Fruit fly (Drosophila melanogaster): ENCODE data around the gene CG6664.

Gene CG6664

DNA sequence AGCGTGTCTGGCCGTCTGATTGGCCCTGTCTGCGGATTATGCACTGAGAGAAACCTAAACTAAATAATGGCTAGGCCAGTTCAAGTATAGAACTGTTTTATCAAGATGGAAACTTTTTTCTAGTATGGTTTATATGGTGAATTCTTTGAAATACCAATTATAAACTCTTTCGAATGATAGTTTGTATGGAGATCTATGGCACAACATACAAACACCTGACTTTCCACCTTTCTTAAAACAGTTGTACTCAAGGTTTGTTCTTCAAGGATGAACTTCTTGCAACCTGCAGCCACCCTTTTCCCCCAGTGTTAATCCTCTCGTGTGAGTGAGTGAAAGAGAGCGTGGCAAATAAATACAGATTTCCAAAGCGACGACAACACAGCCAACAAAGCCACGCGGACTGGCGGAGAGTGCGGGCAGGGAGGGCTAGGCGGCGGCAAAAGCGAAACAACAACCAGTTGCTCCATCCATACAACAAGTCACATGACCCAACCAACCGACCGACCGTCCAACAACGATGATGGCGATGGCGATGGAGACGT lies 11.7 kb downstream of the CG6664 start (continued):
- peak; percentile 84 for TF ChIP-seq Dad (GFP tag; optimal IDR thresholded peaks at IDR 0.05)
- TF ChIP-seq wek (GFP tag; optimal IDR thresholded peaks at IDR 0.05), result peak; percentile 38
- peak; percentile 47 for TF ChIP-seq scrt (GFP tag; optimal IDR thresholded peaks at IDR 0.05)
- TF ChIP-seq CG8765 (GFP tag; IDR thresholded peaks at IDR 0.05), result 0 out of 2 replicates have a peak, but pooled peaks have one; percentile 25
- TF ChIP-seq H15 (GFP tag; IDR thresholded peaks at IDR 0.05), result peak; percentile 80
- TF ChIP-seq CG1647 (GFP tag; optimal IDR thresholded peaks at IDR 0.05), result peak; percentile 86
- no peak for TF ChIP-seq CG34224 (GFP tag; IDR thresholded peaks at IDR 0.05; ENCODE audit: partially characterized antibody)
- peak; percentile 38 for TF ChIP-seq CG6654 (GFP tag; optimal IDR thresholded peaks at IDR 0.05)
- TF ChIP-seq ro (GFP tag; IDR thresholded peaks at IDR 0.05), result peak; percentile 51; the same call in 1 of the 2 replicates
- TF ChIP-seq sob (GFP tag; IDR thresholded peaks at IDR 0.05), result peak; percentile 70
- TF ChIP-seq CG9727 (GFP tag; optimal IDR thresholded peaks at IDR 0.05), result peak; percentile 85
- peak; percentile 64 for TF ChIP-seq wor (GFP tag; IDR thresholded peaks at IDR 0.05)
- peak; percentile 78 for TF ChIP-seq da (GFP tag; optimal IDR thresholded peaks at IDR 0.05)
- peak; percentile 43 for TF ChIP-seq CG10431 (GFP tag; optimal IDR thresholded peaks at IDR 0.05)
- no peak for TF ChIP-seq Kr (GFP tag; optimal IDR thresholded peaks at IDR 0.05)
- peak in 1 of 2 experiments; percentile 82 for TF ChIP-seq Eip74EF (GFP tag; optimal IDR thresholded peaks at IDR 0.05)
- peak; percentile 68 for TF ChIP-seq H2.0 (GFP tag; IDR thresholded peaks at IDR 0.05)
- peak; percentile 93 for TF ChIP-seq so (GFP tag; IDR thresholded peaks at IDR 0.05)
- no peak for TF ChIP-seq fru (optimal IDR thresholded peaks at IDR 0.05)
- TF ChIP-seq CG11093 (GFP tag; IDR thresholded peaks at IDR 0.05), result peak; percentile 86
- TF ChIP-seq CG16813 (GFP tag; IDR thresholded peaks at IDR 0.05; ENCODE audit: partially characterized antibody), result no peak
- TF ChIP-seq stwl (tag; optimal IDR thresholded peaks at IDR 0.05), result no peak
- TF ChIP-seq grn (GFP tag; optimal IDR thresholded peaks at IDR 0.05), result peak; percentile 49
- peak; percentile 7 for TF ChIP-seq CG3995 (GFP tag; optimal IDR thresholded peaks at IDR 0.05)
- no peak for TF ChIP-seq amos (GFP tag; IDR thresholded peaks at IDR 0.05; ENCODE audit: partially characterized antibody)
- peak; percentile 91 for TF ChIP-seq CG11695 (GFP tag; IDR thresholded peaks at IDR 0.05)
- TF ChIP-seq yki (optimal IDR thresholded peaks at IDR 0.05), result no peak
- TF ChIP-seq bab2 (GFP tag; optimal IDR thresholded peaks at IDR 0.05), result peak; percentile 89
- peak; percentile 88 for TF ChIP-seq fd3F (GFP tag; optimal IDR thresholded peaks at IDR 0.05)
- peak; percentile 65; the same call in 1 of the 2 replicates for TF ChIP-seq Lim3 (GFP tag; IDR thresholded peaks at IDR 0.05)
- TF ChIP-seq YL-1 (GFP tag; optimal IDR thresholded peaks at IDR 0.05), result peak; percentile 10
- no peak for TF ChIP-seq Sin3A (optimal IDR thresholded peaks at IDR 0.05)
- TF ChIP-seq HHEX (GFP tag; optimal IDR thresholded peaks at IDR 0.05), result peak; percentile 86
- TF ChIP-seq otp (GFP tag; IDR thresholded peaks at IDR 0.05), result no peak; the same call in 1 of the 3 replicates
- TF ChIP-seq chinmo (GFP tag; IDR thresholded peaks at IDR 0.05; ENCODE audit: partially characterized antibody), result 0 out of 4 replicates have a peak, but pooled peaks have one; percentile 28
- peak; percentile 87 for TF ChIP-seq CG12391 (tag; optimal IDR thresholded peaks at IDR 0.05)
- peak; percentile 60 for TF ChIP-seq CG6813 (GFP tag; optimal IDR thresholded peaks at IDR 0.05)
- TF ChIP-seq CG2199 (GFP tag; IDR thresholded peaks at IDR 0.05), result no peak; the same call in 2 of the 3 replicates
- no peak for TF ChIP-seq MESR4 (GFP tag; optimal IDR thresholded peaks at IDR 0.05)
- peak; percentile 82 for TF ChIP-seq CG12104 (GFP tag; optimal IDR thresholded peaks at IDR 0.05)
- no peak for TF ChIP-seq Dll (GFP tag; IDR thresholded peaks at IDR 0.05; ENCODE audit: partially characterized antibody)
- TF ChIP-seq CG6175 (GFP tag; IDR thresholded peaks at IDR 0.05), result peak; percentile 64; the same call in 1 of the 3 replicates
- peak; percentile 94 for TF ChIP-seq CoRest (tag; optimal IDR thresholded peaks at IDR 0.05)
- TF ChIP-seq her (GFP tag; optimal IDR thresholded peaks at IDR 0.05), result peak; percentile 87
- no peak for TF ChIP-seq CG14860 (GFP tag; IDR thresholded peaks at IDR 0.05; ENCODE audit: partially characterized antibody)
- peak; percentile 48 for TF ChIP-seq CG1233 (GFP tag; optimal IDR thresholded peaks at IDR 0.05)
- peak; percentile 78 for TF ChIP-seq CG32772 (GFP tag; IDR thresholded peaks at IDR 0.05)
- TF ChIP-seq CrebB (tag; optimal IDR thresholded peaks at IDR 0.05), result peak; percentile 52
- no peak for TF ChIP-seq Fer2 (tag; optimal IDR thresholded peaks at IDR 0.05)
- TF ChIP-seq tio (GFP tag; optimal IDR thresholded peaks at IDR 0.05), result peak; percentile 86
